Worm (Caenorhabditis elegans) whole organism, mixed stage, embryonic: ENCODE measurements around the gene acr-10.

ENCODE experiments used
- blmp-1 ChIP-seq: fragments of 150-350 bp; optimal IDR thresholded peaks from 2 replicates; lab custom pipeline; 2014; ENCODE audit warnings: missing biosample characterization, missing genetic modification characterization
- mep-1 ChIP-seq: fragments of 150-350 bp; optimal IDR thresholded peaks from 2 replicates; lab custom pipeline; 2017; ENCODE audit warnings: missing biosample characterization, missing genetic modification reagents, missing genetic modification characterization, inconsistent platforms

DNA sequence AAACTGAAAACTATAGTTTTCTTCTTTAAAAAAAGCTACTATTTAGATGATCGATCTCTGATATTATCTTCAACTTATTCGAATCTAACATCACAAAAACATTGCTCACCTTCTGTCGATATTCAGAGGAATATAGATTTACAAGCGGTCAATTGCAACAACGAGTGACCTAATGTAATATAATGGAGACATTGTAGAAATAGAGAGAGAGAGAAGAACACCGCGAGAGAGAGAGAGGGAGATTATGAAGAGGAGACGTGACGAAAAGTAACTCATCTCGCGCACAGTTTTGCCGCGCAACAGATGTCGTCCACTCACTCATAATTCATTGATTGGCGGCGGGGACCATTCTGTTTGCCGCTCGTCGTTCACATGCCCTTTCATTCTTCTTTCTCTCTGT is 11.7 kb upstream of the acr-10 start:
- TF ChIP-seq mep-1 (tag; lab: Kevin White, UChicago), result no peak
- no peak for TF ChIP-seq blmp-1
